Fruit fly (Drosophila melanogaster) whole organism, wandering third instar larva: ENCODE data around the gene IntS6.

Experiments used
- Abd-B ChIP-seq: fragments of >200 bp; optimal IDR thresholded peaks from 2 replicates; lab custom pipeline; 2017; ENCODE audit warnings: missing biosample characterization, missing genetic modification characterization
- Hnf4 ChIP-seq: fragments of 200-800 bp; sonication (Bioruptor generic); optimal IDR thresholded peaks from 2 replicates; lab custom pipeline; 2016; ENCODE audit warnings: missing biosample characterization, mild to moderate bottlenecking, missing genetic modification characterization
- Mio ChIP-seq: sonication (Bioruptor generic); optimal IDR thresholded peaks from 2 replicates; lab custom pipeline; 2016; ENCODE audit warnings: missing biosample characterization, missing genetic modification characterization
- OdsH ChIP-seq: fragments of 200-800 bp; sonication (Bioruptor generic); optimal IDR thresholded peaks from 2 replicates; lab custom pipeline; 2016; ENCODE audit warnings: missing biosample characterization, mild to moderate bottlenecking, missing genetic modification characterization
- foxo ChIP-seq, 2 experiments: fragments of 200-800 bp; sonication (Bioruptor generic); optimal IDR thresholded peaks; 2 replicates in 1 of 2; 3 replicates in 1 of 2; lab custom pipeline; 2016 to 2017; ENCODE audit warnings: missing biosample characterization in 2 of 2, missing genetic modification characterization in 2 of 2
- lola ChIP-seq: fragments of >200 bp; optimal IDR thresholded peaks from 2 replicates; lab custom pipeline; 2017; ENCODE audit warnings: missing biosample characterization, missing genetic modification characterization
- rgr ChIP-seq: fragments of 200-800 bp; sonication (Bioruptor generic); optimal IDR thresholded peaks from 3 replicates; lab custom pipeline; 2016; ENCODE audit warnings: missing biosample characterization, mild to moderate bottlenecking, missing genetic modification characterization
- woc ChIP-seq: sonication (Bioruptor generic); optimal IDR thresholded peaks from 2 replicates; lab custom pipeline; 2016; ENCODE audit warnings: missing biosample characterization, mild to moderate bottlenecking, missing genetic modification characterization

DNA sequence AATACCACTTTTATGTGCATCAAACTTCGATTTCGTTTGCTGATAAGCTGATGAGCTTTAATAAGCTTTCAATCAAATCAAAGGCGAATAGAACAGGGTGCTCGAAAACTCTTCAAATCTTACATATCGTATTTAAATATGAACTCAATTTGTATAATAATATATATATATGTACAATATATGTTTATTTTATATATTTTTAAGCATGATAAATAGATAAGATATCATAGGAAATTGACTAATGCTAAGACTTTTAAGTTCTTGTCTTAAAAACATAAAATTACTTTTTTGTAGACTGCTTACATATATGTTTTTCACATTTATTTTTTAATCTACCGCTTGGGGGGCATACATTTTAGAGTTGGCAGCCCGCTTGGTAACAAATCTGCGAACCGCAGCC, 4.9 kb upstream of the IntS6 start, which contains the start of gene CG15772:
- no peak for TF ChIP-seq Hnf4 (GFP tag; lab: Kevin White, UChicago)
- peak in 1 of 2 experiments; percentile 5 for TF ChIP-seq foxo (GFP tag; optimal IDR thresholded peaks at IDR 0.05; lab: Kevin White, UChicago)
- TF ChIP-seq lola (GFP tag; lab: Kevin White, UChicago), result no peak
- TF ChIP-seq Mio, result no peak
- TF ChIP-seq OdsH (GFP tag; lab: Kevin White, UChicago), result no peak
- no peak for TF ChIP-seq woc
- no peak for TF ChIP-seq Abd-B (GFP tag; lab: Kevin White, UChicago)
- no peak for TF ChIP-seq rgr
